Worm (Caenorhabditis elegans) whole organism, young adult: ENCODE results near the gene Y48A6B.7.

Source experiments
- B0261.1 ChIP-seq: sonication (generic microtip); optimal IDR thresholded peaks from 2 replicates; lab custom pipeline; 2016; ENCODE audit warnings: mild to moderate bottlenecking, missing genetic modification characterization, moderate library complexity, missing compliant biosample characterization
- B0336.3 ChIP-seq: fragments of 200-800 bp; sonication (Bioruptor generic); IDR thresholded peaks from 2 replicates; pipeline ENCODE4 v1.3.6; 2022; ENCODE audit warnings: missing genetic modification characterization, missing compliant biosample characterization
- C17E4.6 ChIP-seq: fragments of 200-800 bp; sonication (Bioruptor generic); IDR thresholded peaks from 2 replicates; pipeline ENCODE4 v1.3.6; 2022; ENCODE audit warnings: missing genetic modification reagents, missing genetic modification characterization, missing compliant biosample characterization
- F33H1.4 ChIP-seq: fragments of 200-800 bp; sonication (Bioruptor generic); IDR thresholded peaks from 2 replicates; pipeline ENCODE4 v1.3.6; 2022; ENCODE audit warnings: missing genetic modification reagents, missing genetic modification characterization, missing compliant biosample characterization
- F39B2.1 ChIP-seq: fragments of 200-800 bp; sonication (Bioruptor generic); IDR thresholded peaks from 2 replicates; pipeline ENCODE4 v1.3.6; 2022; ENCODE audit warnings: missing genetic modification reagents, missing genetic modification characterization, missing compliant biosample characterization
- F49E8.2 ChIP-seq: sonication (generic microtip); optimal IDR thresholded peaks from 3 replicates; lab custom pipeline; 2017; ENCODE audit warnings: missing genetic modification characterization, mild to moderate bottlenecking, missing compliant biosample characterization, antibody characterized with exemption, moderate library complexity; ENCODE audit not compliant: insufficient read depth
- F57A8.1 ChIP-seq: fragments of 200-800 bp; sonication (Bioruptor generic); optimal IDR thresholded peaks from 2 replicates; lab custom pipeline; 2018; ENCODE audit warnings: mild to moderate bottlenecking, missing genetic modification characterization, moderate library complexity, missing compliant biosample characterization
- F57C9.4 ChIP-seq: sonication (generic microtip); optimal IDR thresholded peaks from 2 replicates; lab custom pipeline; 2017; ENCODE audit warnings: mild to moderate bottlenecking, missing genetic modification characterization, missing compliant biosample characterization
- K12H6.12 ChIP-seq: fragments of 200-800 bp; sonication (Bioruptor generic); optimal IDR thresholded peaks from 2 replicates; lab custom pipeline; 2018; ENCODE audit warnings: mild to moderate bottlenecking, missing genetic modification characterization, missing compliant biosample characterization
- Y56A3A.18 ChIP-seq: fragments of 200-800 bp; sonication (Bioruptor generic); IDR thresholded peaks from 2 replicates; pipeline ENCODE4 v1.3.6; 2022; ENCODE audit warnings: missing genetic modification reagents, missing genetic modification characterization, missing compliant biosample characterization
- Y79H2A.3 ChIP-seq: fragments of 200-800 bp; sonication (Bioruptor generic); conservative IDR thresholded peaks from 2 replicates; pipeline ENCODE4 v1.3.6; 2022; ENCODE audit warnings: missing genetic modification reagents, missing genetic modification characterization, missing compliant biosample characterization
- Y95B8A.8 ChIP-seq: fragments of 200-800 bp; sonication (Bioruptor generic); IDR thresholded peaks from 2 replicates; pipeline ENCODE4 v1.3.6; 2022; ENCODE audit warnings: missing genetic modification reagents, missing genetic modification characterization, missing compliant biosample characterization
- aptf-2 ChIP-seq: fragments of 200-800 bp; sonication (Bioruptor generic); conservative IDR thresholded peaks from 2 replicates; pipeline ENCODE4 v1.3.6; 2022; ENCODE audit warnings: missing genetic modification reagents, missing genetic modification characterization, missing compliant biosample characterization
- athp-1 ChIP-seq: sonication (generic microtip); optimal IDR thresholded peaks from 2 replicates; lab custom pipeline; 2017; ENCODE audit warnings: mild to moderate bottlenecking, missing genetic modification characterization, missing compliant biosample characterization
- attf-3 ChIP-seq: fragments of 200-800 bp; sonication (Bioruptor generic); conservative IDR thresholded peaks from 2 replicates; pipeline ENCODE4 v1.3.6; 2022; ENCODE audit warnings: missing genetic modification reagents, missing genetic modification characterization, missing compliant biosample characterization
- attf-5 ChIP-seq: fragments of 200-800 bp; sonication (Bioruptor generic); optimal IDR thresholded peaks from 2 replicates; lab custom pipeline; 2018; ENCODE audit warnings: mild to moderate bottlenecking, missing genetic modification characterization, missing compliant biosample characterization
- attf-6 ChIP-seq: fragments of 200-800 bp; sonication (Bioruptor generic); IDR thresholded peaks from 2 replicates; pipeline ENCODE4 v1.3.6; 2022; ENCODE audit warnings: missing genetic modification reagents, missing genetic modification characterization, missing compliant biosample characterization
- ceh-58 ChIP-seq: fragments of 200-800 bp; sonication (Bioruptor generic); IDR thresholded peaks from 2 replicates; pipeline ENCODE4 v1.3.6; 2022; ENCODE audit warnings: missing genetic modification characterization, missing compliant biosample characterization
- dpl-1 ChIP-seq: fragments of 150-350 bp; optimal IDR thresholded peaks from 2 replicates; lab custom pipeline; 2014; ENCODE audit warnings: missing biosample characterization, missing genetic modification reagents, missing genetic modification characterization
- egl-18 ChIP-seq: fragments of 200-800 bp; sonication (Bioruptor generic); IDR thresholded peaks from 2 replicates; pipeline ENCODE4 v1.3.6; 2022; ENCODE audit warnings: missing genetic modification reagents, missing genetic modification characterization, missing compliant biosample characterization
- ets-4 ChIP-seq: fragments of 200-800 bp; sonication (Bioruptor generic); optimal IDR thresholded peaks from 2 replicates; lab custom pipeline; 2018; ENCODE audit warnings: mild to moderate bottlenecking, missing genetic modification characterization, missing compliant biosample characterization
- him-1 ChIP-seq: sonication (generic microtip); optimal IDR thresholded peaks from 2 replicates; lab custom pipeline; 2016; ENCODE audit warnings: missing genotype, missing genetic modification reagents, missing genetic modification characterization, missing compliant biosample characterization
- hlh-26 ChIP-seq: fragments of 200-800 bp; sonication (Bioruptor generic); conservative IDR thresholded peaks from 2 replicates; pipeline ENCODE4 v1.3.6; 2022; ENCODE audit warnings: missing genetic modification reagents, missing genetic modification characterization, missing compliant biosample characterization
- hmg-1.2 ChIP-seq: fragments of 200-800 bp; sonication (Bioruptor generic); IDR thresholded peaks from 2 replicates; pipeline ENCODE4 v1.3.6; 2022; ENCODE audit warnings: missing genetic modification reagents, missing genetic modification characterization, missing compliant biosample characterization
- lag-1 ChIP-seq: fragments of 200-800 bp; sonication (Bioruptor generic); IDR thresholded peaks from 2 replicates; pipeline ENCODE4 v1.3.6; 2022; ENCODE audit warnings: missing genetic modification reagents, missing genetic modification characterization, missing compliant biosample characterization
- lin-35 ChIP-seq, 3 experiments: fragments of 150-350 bp in 2 of 3; sonication (generic microtip) in 1 of 3; optimal IDR thresholded peaks; 2 replicates each; lab custom pipeline; 2014 to 2018; ENCODE audit warnings: missing biosample characterization in 3 of 3, missing genetic modification characterization in 3 of 3, missing genetic modification reagents in 3 of 3
- lin-40 ChIP-seq: sonication (generic microtip); optimal IDR thresholded peaks from 2 replicates; lab custom pipeline; 2016; ENCODE audit warnings: missing genetic modification characterization, mild to moderate bottlenecking, missing compliant biosample characterization, missing genotype, missing genetic modification reagents
- lin-54 ChIP-seq: fragments of 200-800 bp; sonication (Bioruptor generic); optimal IDR thresholded peaks from 2 replicates; lab custom pipeline; 2018; ENCODE audit warnings: mild to moderate bottlenecking, missing genetic modification characterization, missing compliant biosample characterization
- lsy-27 ChIP-seq: sonication (generic microtip); optimal IDR thresholded peaks from 2 replicates; lab custom pipeline; 2017; ENCODE audit warnings: missing genetic modification characterization, mild to moderate bottlenecking, missing compliant biosample characterization, antibody characterized with exemption, missing genotype, borderline replicate concordance; ENCODE audit not compliant: insufficient read depth
- madf-10 ChIP-seq: sonication (generic microtip); optimal IDR thresholded peaks from 2 replicates; lab custom pipeline; 2016; ENCODE audit warnings: mild to moderate bottlenecking, missing genetic modification characterization, missing compliant biosample characterization
- madf-8 ChIP-seq: fragments of 200-800 bp; sonication (Bioruptor generic); conservative IDR thresholded peaks from 2 replicates; pipeline ENCODE4 v1.3.6; 2022; ENCODE audit warnings: missing genetic modification reagents, missing genetic modification characterization, missing compliant biosample characterization
- mxl-1 ChIP-seq: sonication (generic microtip); optimal IDR thresholded peaks from 2 replicates; lab custom pipeline; 2016; ENCODE audit warnings: missing genetic modification characterization, missing compliant biosample characterization
- nhr-27 ChIP-seq: fragments of 200-800 bp; sonication (Bioruptor generic); optimal IDR thresholded peaks from 2 replicates; lab custom pipeline; 2018; ENCODE audit warnings: mild to moderate bottlenecking, missing genetic modification characterization, moderate library complexity, missing compliant biosample characterization
- nhr-80 ChIP-seq: sonication (generic microtip); optimal IDR thresholded peaks from 2 replicates; lab custom pipeline; 2016; ENCODE audit warnings: missing genetic modification characterization, missing compliant biosample characterization
- pha-4 ChIP-seq: fragments of 150-350 bp; sonication (generic microtip); optimal IDR thresholded peaks from 2 replicates; lab custom pipeline; 2014; ENCODE audit warnings: missing biosample characterization, missing genetic modification reagents, missing genetic modification characterization
- repo-1 ChIP-seq: sonication (generic microtip); optimal IDR thresholded peaks from 2 replicates; lab custom pipeline; 2017; ENCODE audit warnings: mild to moderate bottlenecking, missing genetic modification characterization, missing compliant biosample characterization
- snpc-1.1 ChIP-seq: sonication (generic microtip); optimal IDR thresholded peaks from 2 replicates; lab custom pipeline; 2017; ENCODE audit warnings: missing genetic modification characterization, mild to moderate bottlenecking, missing compliant biosample characterization, antibody characterized with exemption, moderate library complexity, missing genotype, missing genetic modification reagents; ENCODE audit not compliant: insufficient read depth
- snpc-1.3 ChIP-seq: sonication (generic microtip); optimal IDR thresholded peaks from 2 replicates; lab custom pipeline; 2017; ENCODE audit warnings: missing genetic modification characterization, mild to moderate bottlenecking, missing compliant biosample characterization, antibody characterized with exemption, moderate library complexity, missing genotype, missing genetic modification reagents; ENCODE audit not compliant: insufficient read depth
- snpc-3.4 ChIP-seq: sonication (generic microtip); optimal IDR thresholded peaks from 2 replicates; lab custom pipeline; 2017; ENCODE audit warnings: missing genetic modification characterization, mild to moderate bottlenecking, missing compliant biosample characterization, antibody characterized with exemption, moderate library complexity, missing genotype, missing genetic modification reagents
- sptf-2 ChIP-seq: fragments of 200-800 bp; sonication (Bioruptor generic); optimal IDR thresholded peaks from 2 replicates; lab custom pipeline; 2018; ENCODE audit warnings: mild to moderate bottlenecking, missing genetic modification characterization, missing compliant biosample characterization
- tbp1 ChIP-seq: fragments of 200-800 bp; sonication (Bioruptor generic); optimal IDR thresholded peaks from 2 replicates; lab custom pipeline; 2018; ENCODE audit warnings: mild to moderate bottlenecking, missing genetic modification characterization, missing compliant biosample characterization
- tbx-9 ChIP-seq: sonication (generic microtip); optimal IDR thresholded peaks from 2 replicates; lab custom pipeline; 2016; ENCODE audit warnings: borderline replicate concordance, missing genetic modification characterization, inconsistent platforms, missing compliant biosample characterization
- tlf-1 ChIP-seq: fragments of 200-800 bp; sonication (Bioruptor generic); optimal IDR thresholded peaks from 2 replicates; lab custom pipeline; 2018; ENCODE audit warnings: mild to moderate bottlenecking, missing genetic modification characterization, missing compliant biosample characterization
- unc-62 ChIP-seq: fragments of 150-350 bp; optimal IDR thresholded peaks from 2 replicates; lab custom pipeline; 2014; ENCODE audit warnings: missing biosample characterization, missing genetic modification reagents, missing genetic modification characterization
- zfh-2 ChIP-seq: fragments of 200-800 bp; sonication (Bioruptor generic); conservative IDR thresholded peaks from 2 replicates; pipeline ENCODE4 v1.3.6; 2022; ENCODE audit warnings: missing genetic modification reagents, missing genetic modification characterization, missing compliant biosample characterization
- ztf-25 ChIP-seq: fragments of 200-800 bp; sonication (Bioruptor generic); IDR thresholded peaks from 2 replicates; pipeline ENCODE4 v1.3.6; 2022; ENCODE audit warnings: missing genetic modification reagents, missing genetic modification characterization, missing compliant biosample characterization
- ztf-26 ChIP-seq: sonication (generic microtip); optimal IDR thresholded peaks from 2 replicates; lab custom pipeline; 2017; ENCODE audit warnings: missing genetic modification characterization, missing compliant biosample characterization
- ztf-3 ChIP-seq: fragments of 200-800 bp; sonication (Bioruptor generic); optimal IDR thresholded peaks from 2 replicates; lab custom pipeline; 2018; ENCODE audit warnings: mild to moderate bottlenecking, missing genetic modification characterization, missing compliant biosample characterization

Y48A6B.7 gene

ce11 chrIII:11008869-11009268 lies 17.5 kb downstream of the Y48A6B.7 start, which contains the start of gene exos-1 (continued):
- TF ChIP-seq lag-1 (no peak), madf-8 (GFP tag; lab: Robert Waterston, UW) (no peak), ceh-58 (no peak), ztf-25 (GFP tag; lab: Robert Waterston, UW) (no peak), snpc-1.3 (no peak), F39B2.1 (GFP tag; lab: Robert Waterston, UW) (no peak), athp-1 (no peak), madf-10 (tag; lab: Kevin White, UChicago) (no peak), attf-3 (GFP tag; lab: Robert Waterston, UW) (peak; percentile 33; the same call in 1 of the 2 replicates), mxl-1 (tag; lab: Kevin White, UChicago) (no peak), F57A8.1 (GFP tag; lab: Kevin White, UChicago) (no peak), lsy-27 (tag; lab: Kevin White, UChicago) (no peak), lin-54 (GFP tag; lab: Kevin White, UChicago) (peak; percentile 37), hlh-26 (GFP tag; lab: Robert Waterston, UW) (no peak), B0261.1 (no peak), snpc-1.1 (tag; lab: Kevin White, UChicago) (no peak), lin-35 (GFP tag; optimal IDR thresholded peaks at IDR 0.05; lab: Kevin White, UChicago) (no peak), tbx-9 (tag; lab: Kevin White, UChicago) (no peak), pha-4 (no peak), Y79H2A.3 (GFP tag; lab: Robert Waterston, UW) (no peak), aptf-2 (GFP tag; lab: Robert Waterston, UW) (no peak), tlf-1 (GFP tag; lab: Kevin White, UChicago) (peak; percentile 11), egl-18 (GFP tag; lab: Robert Waterston, UW) (no peak), repo-1 (tag; lab: Kevin White, UChicago) (no peak), unc-62 (GFP tag; lab: Kevin White, UChicago) (no peak), ztf-3 (GFP tag; lab: Kevin White, UChicago) (no peak), him-1 (tag; lab: Kevin White, UChicago) (no peak), attf-6 (GFP tag; lab: Robert Waterston, UW) (peak; percentile 45), B0336.3 (GFP tag; lab: Robert Waterston, UW) (peak; percentile 81), tbp1 (no peak), zfh-2 (no peak), K12H6.12 (no peak), nhr-27 (tag; lab: Kevin White, UChicago) (no peak), C17E4.6 (GFP tag; lab: Robert Waterston, UW) (no peak), dpl-1 (GFP tag; lab: Kevin White, UChicago) (no peak), Y95B8A.8 (GFP tag; lab: Robert Waterston, UW) (no peak), attf-5 (GFP tag; lab: Kevin White, UChicago) (no peak), ets-4 (no peak), Y56A3A.18 (GFP tag; lab: Robert Waterston, UW) (no peak), F33H1.4 (no peak), ztf-26 (no peak), hmg-1.2 (GFP tag; lab: Robert Waterston, UW) (0 out of 2 replicates have a peak, but pooled peaks have one; percentile 9), snpc-3.4 (tag; lab: Kevin White, UChicago) (no peak), sptf-2 (no peak), F49E8.2 (no peak), lin-40 (tag; lab: Kevin White, UChicago) (no peak), F57C9.4 (tag; lab: Kevin White, UChicago) (no peak), nhr-80 (no peak)
